Worm (Caenorhabditis elegans) whole organism, mixed stage, embryonic: ENCODE results near the gene B0563.8.

Experiments
- elt-3 ChIP-seq: fragments of 150-350 bp; optimal IDR thresholded peaks from 2 replicates; lab custom pipeline; 2014; ENCODE audit warnings: missing biosample characterization, missing genetic modification characterization
- lsy-2 ChIP-seq: fragments of 150-350 bp; optimal IDR thresholded peaks from 2 replicates; lab custom pipeline; 2014; ENCODE audit warnings: missing biosample characterization, missing genetic modification characterization
- mab-5 ChIP-seq: fragments of 150-350 bp; optimal IDR thresholded peaks from 2 replicates; lab custom pipeline; 2014; ENCODE audit warnings: missing biosample characterization, missing genetic modification characterization
- nhr-12 ChIP-seq: fragments of 150-350 bp; optimal IDR thresholded peaks from 2 replicates; lab custom pipeline; 2014; ENCODE audit warnings: missing biosample characterization, missing genetic modification characterization
- nhr-76 ChIP-seq: sonication (generic microtip); optimal IDR thresholded peaks from 2 replicates; lab custom pipeline; 2017; ENCODE audit warnings: missing biosample characterization, missing genetic modification characterization
- pha-4 ChIP-seq: fragments of 150-350 bp; optimal IDR thresholded peaks from 2 replicates; lab custom pipeline; 2018; ENCODE audit warnings: missing biosample characterization, missing genetic modification reagents, missing genetic modification characterization
- unc-39 ChIP-seq: fragments of 150-350 bp; optimal IDR thresholded peaks from 2 replicates; lab custom pipeline; 2014; ENCODE audit warnings: missing biosample characterization, missing genetic modification characterization

- TF ChIP-seq nhr-76 (tag; lab: Kevin White, UChicago) = no peak
- TF ChIP-seq unc-39 (tag; lab: Kevin White, UChicago) = no peak
- no peak for TF ChIP-seq nhr-12 (tag; lab: Kevin White, UChicago)
- no peak for TF ChIP-seq elt-3 (tag; lab: Kevin White, UChicago)
- TF ChIP-seq lsy-2 = no peak
- no peak for TF ChIP-seq pha-4 (tag; lab: Kevin White, UChicago)
- no peak for TF ChIP-seq mab-5
Measured at ce11 chrX:9206731-9207130, 32.4 kb upstream of the B0563.8 start.
